Worm (Caenorhabditis elegans): ENCODE measurements around the gene nspg-6.

Gene nspg-6

DNA sequence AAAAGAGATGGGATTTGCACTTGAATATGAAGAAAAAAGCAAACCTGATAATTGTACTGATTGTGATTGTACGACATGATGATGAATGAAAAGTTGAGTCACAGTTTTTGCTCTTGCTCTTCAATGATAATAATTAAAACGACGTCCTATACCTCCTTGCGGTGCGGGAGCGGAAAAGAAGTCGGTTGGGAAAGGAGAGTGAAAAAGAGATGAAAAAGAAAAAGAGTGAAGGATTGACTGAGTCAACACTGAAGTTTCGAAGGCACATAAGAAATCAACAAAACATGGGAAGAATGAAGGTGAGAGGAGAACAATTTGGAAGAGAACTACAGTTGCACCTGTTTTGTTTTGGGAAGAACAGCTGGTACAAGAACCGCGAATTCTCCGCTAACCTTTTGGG lies 4.6 kb upstream of the nspg-6 start, which contains the start of gene F56C9.8:
TSS of gene F56C9.8 (minus strand) at position 120 of the 400 bp plus-strand sequence.
- no peak for TF ChIP-seq unc-62 (GFP tag; optimal IDR thresholded peaks at IDR 0.05)

DNA sequence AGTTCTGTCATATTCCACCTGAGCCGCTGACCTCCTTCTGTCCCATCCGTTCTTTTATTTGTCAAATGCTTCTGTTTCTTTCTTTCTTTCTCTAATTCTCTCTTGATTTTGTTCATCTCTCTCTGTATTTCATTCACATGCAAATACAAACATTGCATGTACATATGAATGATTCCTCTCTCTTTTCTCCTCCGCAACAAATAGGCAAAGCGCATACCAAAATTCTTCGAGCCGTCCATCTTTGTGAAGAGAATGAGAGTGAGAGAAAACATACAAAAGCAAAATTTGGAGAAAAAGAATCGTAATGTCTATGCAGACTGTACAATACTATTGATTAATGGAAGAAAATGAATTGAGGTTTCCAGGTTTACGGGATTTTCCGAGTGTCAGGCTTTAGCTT lies 2.6 kb upstream of the nspg-6 start:
- no peak for TF ChIP-seq unc-62 (GFP tag; optimal IDR thresholded peaks at IDR 0.05)

DNA sequence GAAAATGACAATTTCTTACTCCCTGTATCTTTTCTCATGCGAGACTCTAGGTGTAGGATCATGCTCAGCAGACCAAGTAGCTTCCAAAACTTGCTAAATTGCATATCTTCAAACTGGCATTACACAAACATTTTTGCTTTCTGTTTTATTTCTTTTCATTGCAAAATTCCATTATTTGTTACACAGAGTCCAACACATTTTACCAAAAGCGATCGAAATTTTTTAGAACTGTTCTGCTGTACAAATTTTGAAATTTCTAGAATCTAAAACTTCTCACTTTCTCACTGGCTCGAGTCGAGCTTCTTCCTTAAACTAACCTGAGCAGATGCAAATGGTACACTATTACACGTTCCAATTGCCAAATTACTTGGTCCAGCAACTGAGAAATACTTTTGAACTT lies 304 bp downstream of the nspg-6 start:
- no peak for TF ChIP-seq unc-62 (GFP tag; optimal IDR thresholded peaks at IDR 0.05)

ce11 chrIII:7310662-7311340 lies 4.0 kb downstream of the nspg-6 start, which contains the start of the genes F56C9.6 and F56C9.3:
Gene F56C9.6 (minus strand): TSS chrIII:7310773.
Gene F56C9.3 (plus strand): TSS chrIII:7311290.
- no peak for TF ChIP-seq unc-62 (GFP tag; optimal IDR thresholded peaks at IDR 0.05)

ce11 chrIII:7308600-7309109 lies 6.1 kb downstream of the nspg-6 start, which contains the start of gene acbp-4:
Gene acbp-4 (minus strand): TSS chrIII:7309109.
- no peak for TF ChIP-seq unc-62 (GFP tag; optimal IDR thresholded peaks at IDR 0.05)

DNA sequence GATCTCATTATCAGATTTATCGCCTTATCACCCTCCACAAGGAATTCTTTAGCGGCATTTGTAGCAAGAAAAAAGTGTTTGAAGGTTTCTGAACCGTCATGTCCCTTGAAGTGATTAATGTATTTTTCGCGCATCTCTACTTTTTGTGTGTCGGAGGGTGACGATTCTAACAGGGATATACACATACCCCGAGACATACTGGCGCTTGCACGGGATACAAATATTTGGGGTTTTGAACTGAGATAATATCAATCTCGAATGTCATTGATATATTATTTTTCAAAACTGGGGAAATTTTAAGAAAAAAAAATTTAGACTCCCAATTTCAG lies 9.2 kb downstream of the nspg-6 start:
- no peak for TF ChIP-seq unc-62 (GFP tag; optimal IDR thresholded peaks at IDR 0.05)

ce11 chrIII:7304961-7305648 lies 9.7 kb downstream of the nspg-6 start:
- no peak for TF ChIP-seq unc-62 (GFP tag; optimal IDR thresholded peaks at IDR 0.05)

ce11 chrIII:7301668-7302067 lies 13.1 kb downstream of the nspg-6 start:
- no peak for TF ChIP-seq unc-62 (GFP tag; optimal IDR thresholded peaks at IDR 0.05)

DNA sequence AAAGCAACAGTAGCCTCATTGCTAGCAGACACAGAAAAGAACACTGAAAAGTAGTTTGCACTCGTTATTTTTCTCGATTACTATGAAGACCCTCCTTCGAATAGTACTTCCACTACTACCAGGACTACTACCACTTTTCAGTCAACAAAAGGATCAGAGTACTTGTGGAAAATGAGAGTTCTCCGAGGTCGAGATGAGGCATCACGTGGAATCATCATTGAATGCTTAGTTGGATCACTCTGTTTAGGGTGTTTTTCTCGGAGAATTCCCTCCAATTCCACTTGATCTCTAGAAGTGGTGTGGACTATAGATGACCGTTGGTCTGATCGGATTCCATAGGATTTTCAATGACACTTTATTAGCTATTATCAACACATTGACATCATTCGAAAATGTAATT lies 14.0 kb downstream of the nspg-6 start:
- no peak for TF ChIP-seq unc-62 (GFP tag; optimal IDR thresholded peaks at IDR 0.05)

- no peak for TF ChIP-seq unc-62 (GFP tag; optimal IDR thresholded peaks at IDR 0.05)
These were observed 14.6 kb downstream of the nspg-6 start for ce11 chrIII:7300169-7300568.

DNA sequence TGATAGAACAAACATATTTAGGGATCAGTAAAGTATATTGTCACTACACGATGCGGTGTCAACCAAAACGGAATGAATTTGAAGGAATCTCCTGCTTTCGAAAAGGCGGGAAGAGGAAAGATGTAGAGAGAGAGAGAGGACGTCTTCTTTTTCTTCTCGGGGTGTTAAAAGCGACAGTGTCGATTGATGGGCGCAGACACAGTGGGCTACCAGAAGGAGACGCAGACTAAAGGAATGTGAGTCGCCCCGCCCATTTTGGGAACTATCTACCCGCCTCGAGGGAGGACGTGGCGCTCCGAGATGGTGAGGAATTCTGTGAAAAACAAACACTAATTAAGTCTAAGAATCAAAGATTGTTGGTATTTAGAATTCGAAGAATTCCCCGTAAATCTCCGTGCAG lies 15.3 kb downstream of the nspg-6 start, which contains the start of the genes B0361.14 and B0361.9:
TSS of gene B0361.14 (minus strand) at position 66 of the 400 bp plus-strand sequence.
TSS of gene B0361.9 (minus strand) at position 166 of the 400 bp plus-strand sequence.
- no peak for TF ChIP-seq unc-62 (GFP tag; optimal IDR thresholded peaks at IDR 0.05)

- TF ChIP-seq unc-62 (GFP tag; optimal IDR thresholded peaks at IDR 0.05) = no peak
These were observed 16.7 kb downstream of the nspg-6 start for ce11 chrIII:7298045-7298444.

ce11 chrIII:7297045-7297680 lies 17.6 kb downstream of the nspg-6 start:
- TF ChIP-seq unc-62 (GFP tag; optimal IDR thresholded peaks at IDR 0.05) = no peak

- TF ChIP-seq unc-62 (GFP tag; optimal IDR thresholded peaks at IDR 0.05) = no peak
These were observed 18.6 kb downstream of the nspg-6 start for ce11 chrIII:7296092-7296668.

ce11 chrIII:7293075-7293684 lies 21.6 kb downstream of the nspg-6 start, which contains the start of gene cwf-19L2:
Gene cwf-19L2 (plus strand): TSS chrIII:7293634.
- TF ChIP-seq unc-62 (GFP tag; optimal IDR thresholded peaks at IDR 0.05) = no peak
